Fruit fly (Drosophila melanogaster) whole organism: ENCODE measurements around the gene Trm7-34.

Source experiments
- CG8478 ChIP-seq: fragments of >200 bp; optimal IDR thresholded peaks from 2 replicates; lab custom pipeline; 2018; ENCODE audit warnings: inconsistent platforms
- Dll ChIP-seq: fragments of >200 bp; optimal IDR thresholded peaks from 2 replicates; lab custom pipeline; 2017
- EcR ChIP-seq, 2 experiments: fragments of >200 bp; optimal IDR thresholded peaks; 2 replicates each; lab custom pipeline; 2017; ENCODE audit warnings: missing biosample characterization in 2 of 2, missing genetic modification characterization in 2 of 2, missing genetic modification reagents in 2 of 2
- pan ChIP-seq: fragments of >200 bp; optimal IDR thresholded peaks from 2 replicates; lab custom pipeline; 2017
- usp ChIP-seq: fragments of >200 bp; optimal IDR thresholded peaks from 2 replicates; lab custom pipeline; 2017; ENCODE audit warnings: missing biosample characterization, missing genetic modification characterization, mixed read lengths

DNA sequence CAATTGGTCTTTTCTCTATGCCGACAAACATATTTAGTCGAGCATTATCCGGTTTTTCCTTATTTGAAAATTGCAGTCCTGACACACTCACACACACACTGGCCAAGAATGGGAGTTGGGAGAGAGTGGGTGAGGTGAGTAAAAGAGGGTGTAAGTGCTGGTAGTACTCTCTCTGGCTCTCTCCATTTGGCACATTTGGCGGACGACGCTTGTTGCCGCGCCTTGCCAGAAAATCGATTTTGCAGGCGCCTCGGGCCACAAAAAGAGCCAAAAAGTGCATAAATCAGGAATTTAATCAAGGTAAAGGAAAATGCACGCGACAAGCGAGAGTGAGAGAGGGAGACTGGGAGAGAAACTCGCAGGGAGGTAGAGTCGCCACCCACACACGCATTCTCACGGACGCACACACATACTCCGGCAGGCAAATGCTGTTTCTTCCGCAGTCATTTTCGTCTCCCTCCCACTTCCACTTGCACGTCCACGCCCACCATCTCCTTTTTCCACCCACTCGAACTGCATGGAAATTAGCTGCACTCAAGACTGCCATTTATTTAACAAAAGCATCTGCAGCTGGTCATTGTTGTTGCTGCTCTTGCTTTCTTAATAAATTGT, 37.0 kb downstream of the Trm7-34 start:
- TF ChIP-seq EcR (GFP tag; optimal IDR thresholded peaks at IDR 0.05; lab: Kevin White, UChicago), result no peak
- TF ChIP-seq usp (GFP tag; lab: Kevin White, UChicago), result no peak
- TF ChIP-seq CG8478, result no peak
- TF ChIP-seq pan, result no peak
- TF ChIP-seq Dll (lab: Kevin White, UChicago), result no peak
